Fruit fly (Drosophila melanogaster): ENCODE measurements around the gene CG4239.

The CG4239 gene

DNA sequence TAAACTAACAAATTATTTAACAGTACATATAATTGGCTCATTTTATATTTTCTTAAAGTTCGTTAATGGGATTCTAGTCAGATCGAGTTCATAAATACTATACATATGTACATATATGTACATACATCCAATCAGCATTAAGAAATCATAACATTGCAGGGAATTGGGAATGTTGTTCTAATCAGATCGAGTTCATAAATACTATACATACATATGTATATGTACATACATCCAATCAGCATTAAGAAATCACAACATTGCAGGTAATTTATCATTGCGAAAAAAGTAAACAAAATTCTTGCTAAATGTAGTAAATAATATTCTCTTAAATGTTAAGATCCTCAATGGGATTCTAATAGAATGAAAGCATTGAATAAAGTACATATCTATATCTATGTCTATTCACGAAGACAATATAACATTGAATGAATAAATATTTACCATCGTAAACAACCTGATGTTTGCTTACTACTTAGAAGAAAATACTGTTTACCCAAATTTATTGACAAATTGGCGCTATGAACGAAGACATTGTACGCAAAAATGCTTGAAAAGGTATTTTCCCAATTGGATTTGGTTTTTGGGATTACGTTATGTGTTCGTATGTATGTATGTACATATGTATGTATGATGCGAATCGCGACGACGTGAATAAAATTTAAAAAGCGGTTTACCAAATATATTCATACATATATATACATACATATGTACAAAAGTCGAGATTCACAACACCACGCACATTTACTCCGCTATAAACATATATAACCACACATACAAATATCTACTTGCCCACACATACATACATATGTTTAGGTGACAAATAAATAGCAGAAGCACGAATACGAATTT lies 1.2 kb upstream of the CG4239 start (continued):
- TF ChIP-seq Fer2 (tag; optimal IDR thresholded peaks at IDR 0.05), result peak; percentile 85
- 0 out of 3 replicates have a peak, but pooled peaks have one; percentile 44 for TF ChIP-seq zfh1 (GFP tag; IDR thresholded peaks at IDR 0.05)
- peak; percentile 76 for TF ChIP-seq CG2120 (GFP tag; optimal IDR thresholded peaks at IDR 0.05)
- no peak for TF ChIP-seq Ets65A (GFP tag)
- no peak; the same call in 2 of the 3 replicates for TF ChIP-seq dysf (GFP tag; IDR thresholded peaks at IDR 0.05)
- TF ChIP-seq pita (GFP tag; optimal IDR thresholded peaks at IDR 0.05), result no peak
- no peak for TF ChIP-seq z (GFP tag; IDR thresholded peaks at IDR 0.05)
- no peak for TF ChIP-seq HmgD (GFP tag; optimal IDR thresholded peaks at IDR 0.05)
- peak; percentile 40 for TF ChIP-seq CG3065 (GFP tag; optimal IDR thresholded peaks at IDR 0.05)
- TF ChIP-seq klu (GFP tag; IDR thresholded peaks at IDR 0.05), result no peak
- no peak; the same call in 1 of the 2 replicates for TF ChIP-seq Ravus (GFP tag; IDR thresholded peaks at IDR 0.05)
- TF ChIP-seq Antp (GFP tag; optimal IDR thresholded peaks at IDR 0.05), result no peak
- no peak for TF ChIP-seq CG4617 (GFP tag; optimal IDR thresholded peaks at IDR 0.05; ENCODE audit: borderline replicate concordance)
- TF ChIP-seq Hand (GFP tag; optimal IDR thresholded peaks at IDR 0.05), result peak; percentile 78
- TF ChIP-seq pnt (GFP tag; optimal IDR thresholded peaks at IDR 0.05), result no peak
- TF ChIP-seq p53 (GFP tag; optimal IDR thresholded peaks at IDR 0.05), result no peak
- TF ChIP-seq CG30403 (GFP tag; optimal IDR thresholded peaks at IDR 0.05), result no peak
- no peak for TF ChIP-seq CG6175 (GFP tag; IDR thresholded peaks at IDR 0.05)
- TF ChIP-seq CG12391 (tag; optimal IDR thresholded peaks at IDR 0.05), result peak; percentile 67
- TF ChIP-seq CG31224 (GFP tag; IDR thresholded peaks at IDR 0.05), result peak; percentile 40; the same call in 1 of the 2 replicates
- peak; percentile 68 for TF ChIP-seq CG17385 (GFP tag; optimal IDR thresholded peaks at IDR 0.05)
- peak; percentile 58 for TF ChIP-seq Hsf (GFP tag; optimal IDR thresholded peaks at IDR 0.05)
- peak; percentile 57 for TF ChIP-seq CG2712 (tag; optimal IDR thresholded peaks at IDR 0.05)
- TF ChIP-seq Dll (GFP tag; IDR thresholded peaks at IDR 0.05; ENCODE audit: partially characterized antibody), result no peak
- TF ChIP-seq CG12299 (tag; optimal IDR thresholded peaks at IDR 0.05), result peak; percentile 91
- no peak for TF ChIP-seq bbx (GFP tag; IDR thresholded peaks at IDR 0.05; ENCODE audit: partially characterized antibody)
- no peak for TF ChIP-seq Dek (tag; optimal IDR thresholded peaks at IDR 0.05)
- no peak for TF ChIP-seq dmrt99B (tag; optimal IDR thresholded peaks at IDR 0.05)
- TF ChIP-seq CG42726 (GFP tag; IDR thresholded peaks at IDR 0.05; ENCODE audit: partially characterized antibody), result no peak
- TF ChIP-seq Scr (GFP tag; IDR thresholded peaks at IDR 0.05; ENCODE audit: partially characterized antibody), result no peak
- peak; percentile 92 for TF ChIP-seq CG12071 (GFP tag; optimal IDR thresholded peaks at IDR 0.05)
- no peak for TF ChIP-seq CG16815 (GFP tag; optimal IDR thresholded peaks at IDR 0.05)
- TF ChIP-seq CG17568 (GFP tag; optimal IDR thresholded peaks at IDR 0.05), result no peak
- TF ChIP-seq Lim3 (GFP tag; IDR thresholded peaks at IDR 0.05), result no peak
- peak; percentile 45; the same call in 1 of the 2 replicates for TF ChIP-seq CG11247 (GFP tag; IDR thresholded peaks at IDR 0.05)
- no peak for TF ChIP-seq Neu2 (GFP tag; optimal IDR thresholded peaks at IDR 0.05; ENCODE audit: borderline replicate concordance)
- peak; percentile 72 for TF ChIP-seq CG3407 (GFP tag; optimal IDR thresholded peaks at IDR 0.05)
- peak; percentile 78 for TF ChIP-seq CG7271 (tag; optimal IDR thresholded peaks at IDR 0.05)
- TF ChIP-seq CG1603 (tag; optimal IDR thresholded peaks at IDR 0.05), result no peak
- no peak for TF ChIP-seq run (tag; optimal IDR thresholded peaks at IDR 0.05)
- TF ChIP-seq toy (GFP tag; IDR thresholded peaks at IDR 0.05), result no peak; the same call in 1 of the 2 replicates
- peak; percentile 86 for TF ChIP-seq ATbp (GFP tag; optimal IDR thresholded peaks at IDR 0.05)
- TF ChIP-seq CG2889 (GFP tag; IDR thresholded peaks at IDR 0.05), result 0 out of 3 replicates have a peak, but pooled peaks have one; percentile 25
- no peak for TF ChIP-seq Blimp-1 (GFP tag; optimal IDR thresholded peaks at IDR 0.05)
- peak; percentile 71 for TF ChIP-seq fd102C (GFP tag; optimal IDR thresholded peaks at IDR 0.05)
- no peak for TF ChIP-seq gfzf (GFP tag; optimal IDR thresholded peaks at IDR 0.05)
- TF ChIP-seq stwl (tag; optimal IDR thresholded peaks at IDR 0.05), result no peak
- no peak for TF ChIP-seq CG8765 (GFP tag; IDR thresholded peaks at IDR 0.05)

Data from whole organism, embryonic.